Worm (Caenorhabditis elegans) whole organism, L4 larva: ENCODE results near the gene spp-21.

ENCODE experiments used
- F26F4.8 ChIP-seq: fragments of 200-800 bp; sonication (Bioruptor generic); conservative IDR thresholded peaks from 2 replicates; pipeline ENCODE4 v1.3.6; 2022; ENCODE audit warnings: missing genetic modification characterization, missing compliant biosample characterization
- R02D3.7 ChIP-seq: fragments of 150-350 bp; sonication (generic microtip); optimal IDR thresholded peaks from 3 replicates; lab custom pipeline; 2014; ENCODE audit warnings: missing biosample characterization, missing genetic modification characterization
- Y48G9A.11 ChIP-seq: fragments of 200-800 bp; sonication (Bioruptor generic); IDR thresholded peaks from 2 replicates; pipeline ENCODE4 v1.3.6; 2022; ENCODE audit warnings: missing genetic modification reagents, missing genetic modification characterization, missing compliant biosample characterization
- Y5F2A.4 ChIP-seq: fragments of 200-800 bp; sonication (Bioruptor generic); optimal IDR thresholded peaks from 2 replicates; lab custom pipeline; 2018; ENCODE audit warnings: mild to moderate bottlenecking, missing genetic modification characterization, missing compliant biosample characterization
- ZK337.2 ChIP-seq: fragments of 200-800 bp; sonication (Bioruptor generic); IDR thresholded peaks from 2 replicates; pipeline ENCODE4 v1.3.6; 2022; ENCODE audit warnings: missing genetic modification reagents, missing genetic modification characterization, missing compliant biosample characterization
- ZK546.5 ChIP-seq, 2 experiments: sonication (generic microtip); optimal IDR thresholded peaks; 2 replicates each; lab custom pipeline; 2017; ENCODE audit warnings: missing biosample characterization in 2 of 2, missing genetic modification characterization in 2 of 2
- aha-1 ChIP-seq: fragments of 150-350 bp; peaks from one replicate; lab custom pipeline; 2014; ENCODE audit warnings: missing biosample characterization, missing genetic modification characterization
- ceh-44 ChIP-seq: fragments of 200-800 bp; sonication (Bioruptor generic); IDR thresholded peaks from 2 replicates; pipeline ENCODE4 v1.3.6; 2022; ENCODE audit warnings: missing genetic modification reagents, missing genetic modification characterization, missing compliant biosample characterization
- ceh-62 ChIP-seq: sonication (generic microtip); optimal IDR thresholded peaks from 2 replicates; lab custom pipeline; 2017; ENCODE audit warnings: missing biosample characterization, missing genetic modification characterization
- dmd-9 ChIP-seq: fragments of 200-800 bp; sonication (Bioruptor generic); IDR thresholded peaks from 2 replicates; pipeline ENCODE4 v1.3.6; 2022; ENCODE audit warnings: missing genetic modification reagents, missing genetic modification characterization, missing compliant biosample characterization
- dpl-1 ChIP-seq: fragments of 150-350 bp; optimal IDR thresholded peaks from 2 replicates; lab custom pipeline; 2014; ENCODE audit warnings: missing biosample characterization, missing genetic modification reagents, missing genetic modification characterization
- dve-1 ChIP-seq: sonication (generic microtip); optimal IDR thresholded peaks from 2 replicates; lab custom pipeline; 2017; ENCODE audit warnings: antibody characterized with exemption, mild to moderate bottlenecking, missing genetic modification characterization, missing compliant biosample characterization; ENCODE audit not compliant: insufficient read depth
- gei-8 ChIP-seq: fragments of 200-800 bp; sonication (Bioruptor generic); optimal IDR thresholded peaks from 2 replicates; lab custom pipeline; 2018; ENCODE audit warnings: mild to moderate bottlenecking, missing genetic modification characterization, missing compliant biosample characterization
- hif-1 ChIP-seq, 2 experiments: sonication (generic microtip); optimal IDR thresholded peaks; 2 replicates each; lab custom pipeline; 2016 to 2017; ENCODE audit warnings: missing compliant biosample characterization in 2 of 2, missing genetic modification characterization in 2 of 2, missing genetic modification reagents in 2 of 2, missing genotype in 2 of 2, mild to moderate bottlenecking in 1 of 2
- hlh-11 ChIP-seq: fragments of 200-800 bp; sonication (Bioruptor generic); optimal IDR thresholded peaks from 2 replicates; lab custom pipeline; 2018; ENCODE audit warnings: mild to moderate bottlenecking, missing genetic modification characterization, missing compliant biosample characterization
- hlh-30 ChIP-seq: sonication (generic microtip); optimal IDR thresholded peaks from 2 replicates; lab custom pipeline; 2017; ENCODE audit warnings: antibody characterized with exemption, mild to moderate bottlenecking, missing genetic modification characterization, missing compliant biosample characterization; ENCODE audit not compliant: insufficient read depth
- hmg-1.1 ChIP-seq: fragments of 200-800 bp; sonication (Bioruptor generic); IDR thresholded peaks from 2 replicates; pipeline ENCODE4 v1.3.6; 2022; ENCODE audit warnings: missing genetic modification reagents, missing genetic modification characterization, missing compliant biosample characterization
- lin-15B ChIP-seq: fragments of 150-350 bp; sonication (generic microtip); optimal IDR thresholded peaks from 3 replicates; lab custom pipeline; 2014; ENCODE audit warnings: missing biosample characterization, missing genetic modification characterization
- lsy-2 ChIP-seq, 2 experiments: fragments of 150-350 bp in 1 of 2; sonication (generic microtip) in 1 of 2; optimal IDR thresholded peaks; 2 replicates each; lab custom pipeline; 2014 to 2017; ENCODE audit warnings: missing biosample characterization in 2 of 2, missing genetic modification characterization in 2 of 2
- madf-5 ChIP-seq, 2 experiments: fragments of 200-800 bp; sonication (Bioruptor generic); IDR thresholded peaks; 2 replicates each; pipeline ENCODE4 v1.3.6; 2022; ENCODE audit warnings: missing compliant biosample characterization in 2 of 2, missing genetic modification characterization in 2 of 2
- madf-9 ChIP-seq: fragments of 200-800 bp; sonication (Bioruptor generic); conservative IDR thresholded peaks from 2 replicates; pipeline ENCODE4 v1.3.6; 2022; ENCODE audit warnings: missing genetic modification reagents, missing genetic modification characterization, missing compliant biosample characterization
- mdl-1 ChIP-seq, 2 experiments: fragments of 150-350 bp in 1 of 2; sonication (generic microtip) in 1 of 2; optimal IDR thresholded peaks; 2 replicates each; lab custom pipeline; 2014 to 2017; ENCODE audit warnings: missing biosample characterization in 2 of 2, missing genetic modification characterization in 2 of 2
- mep-1 ChIP-seq: fragments of 150-350 bp; sonication (generic microtip); optimal IDR thresholded peaks from 3 replicates; lab custom pipeline; 2014; ENCODE audit warnings: missing biosample characterization, missing genetic modification characterization
- mes-2 ChIP-seq: sonication (generic microtip); optimal IDR thresholded peaks from 2 replicates; lab custom pipeline; 2016; ENCODE audit warnings: missing genotype, mild to moderate bottlenecking, missing genetic modification characterization, missing compliant biosample characterization; ENCODE audit not compliant: poor library complexity, severe bottlenecking
- mxl-2 ChIP-seq: fragments of 200-800 bp; sonication (Bioruptor generic); conservative IDR thresholded peaks from 2 replicates; pipeline ENCODE4 v1.3.6; 2022; ENCODE audit warnings: missing genetic modification reagents, missing genetic modification characterization, missing compliant biosample characterization
- mxl-3 ChIP-seq: fragments of 200-800 bp; sonication (Bioruptor generic); optimal IDR thresholded peaks from 2 replicates; lab custom pipeline; 2018; ENCODE audit warnings: mild to moderate bottlenecking, missing genetic modification characterization, missing compliant biosample characterization
- nhr-10 ChIP-seq: fragments of 150-350 bp; optimal IDR thresholded peaks from 2 replicates; lab custom pipeline; 2014; ENCODE audit warnings: missing biosample characterization, missing genetic modification characterization
- nhr-11 ChIP-seq: fragments of 150-350 bp; optimal IDR thresholded peaks from 2 replicates; lab custom pipeline; 2014; ENCODE audit warnings: missing biosample characterization, missing genetic modification characterization
- nhr-237 ChIP-seq: sonication (generic microtip); optimal IDR thresholded peaks from 2 replicates; lab custom pipeline; 2017; ENCODE audit warnings: missing biosample characterization, missing genetic modification characterization
- nhr-28 ChIP-seq: fragments of 150-350 bp; optimal IDR thresholded peaks from 2 replicates; lab custom pipeline; 2014; ENCODE audit warnings: missing biosample characterization, missing genetic modification characterization
- nhr-48 ChIP-seq: sonication (generic microtip); optimal IDR thresholded peaks from 2 replicates; lab custom pipeline; 2016; ENCODE audit warnings: mild to moderate bottlenecking, missing genetic modification characterization, missing compliant biosample characterization
- nhr-77 ChIP-seq: fragments of 150-350 bp; optimal IDR thresholded peaks from 2 replicates; lab custom pipeline; 2014; ENCODE audit warnings: missing biosample characterization, missing genetic modification characterization
- pha-4 ChIP-seq, 2 experiments: fragments of 150-350 bp in 1 of 2; fragments of 200-800 bp in 1 of 2; sonication (Bioruptor generic) in 1 of 2; IDR thresholded peaks in 1 of 2; optimal IDR thresholded peaks in 1 of 2; 2 replicates each; pipeline versions ENCODE4 v1.3.6 to Lab custom; 2014 to 2022; ENCODE audit warnings: missing genetic modification characterization in 2 of 2, missing genetic modification reagents in 2 of 2, missing biosample characterization in 1 of 2, missing compliant biosample characterization in 1 of 2
- rbr-2 ChIP-seq: sonication (generic microtip); optimal IDR thresholded peaks from 2 replicates; lab custom pipeline; 2016; ENCODE audit warnings: missing genotype, missing genetic modification characterization, missing compliant biosample characterization
- saeg-2 ChIP-seq: fragments of 200-800 bp; sonication (Bioruptor generic); IDR thresholded peaks from 2 replicates; pipeline ENCODE4 v1.3.6; 2022; ENCODE audit warnings: missing genetic modification reagents, missing genetic modification characterization, missing compliant biosample characterization
- set-16 ChIP-seq: fragments of 200-800 bp; sonication (Bioruptor generic); IDR thresholded peaks from 2 replicates; pipeline ENCODE4 v1.3.6; 2022; ENCODE audit warnings: missing genetic modification reagents, missing genetic modification characterization, missing compliant biosample characterization
- snpc-1.2 ChIP-seq: fragments of 200-800 bp; sonication (Bioruptor generic); IDR thresholded peaks from 2 replicates; pipeline ENCODE4 v1.3.6; 2022; ENCODE audit warnings: missing genetic modification reagents, missing genetic modification characterization, missing compliant biosample characterization
- spr-1 ChIP-seq: sonication (generic microtip); optimal IDR thresholded peaks from 2 replicates; lab custom pipeline; 2016; ENCODE audit warnings: mild to moderate bottlenecking, missing genetic modification characterization, missing compliant biosample characterization
- tra-1 ChIP-seq: fragments of 200-800 bp; sonication (Bioruptor generic); IDR thresholded peaks from 2 replicates; pipeline ENCODE4 v1.3.6; 2022; ENCODE audit warnings: missing genetic modification reagents, missing genetic modification characterization, missing compliant biosample characterization
- unc-62 ChIP-seq, 3 experiments: fragments of 150-350 bp in 1 of 3; sonication (generic microtip); optimal IDR thresholded peaks in 2 of 3; peaks in 1 of 3; 1 replicate in 1 of 3; 2 replicates in 2 of 3; lab custom pipeline; 2014 to 2017; ENCODE audit warnings: missing biosample characterization in 3 of 3, missing genetic modification characterization in 3 of 3, missing genetic modification reagents in 3 of 3, missing genotype in 1 of 3
- vab-7 ChIP-seq: fragments of 200-800 bp; sonication (Bioruptor generic); IDR thresholded peaks from 2 replicates; pipeline ENCODE4 v1.3.6; 2022; ENCODE audit warnings: missing genetic modification reagents, missing genetic modification characterization, missing compliant biosample characterization
- zag-1 ChIP-seq: fragments of 150-350 bp; optimal IDR thresholded peaks from 2 replicates; lab custom pipeline; 2014; ENCODE audit warnings: missing biosample characterization, missing genetic modification characterization
- zfp-3 ChIP-seq: fragments of 200-800 bp; sonication (Bioruptor generic); conservative IDR thresholded peaks from 2 replicates; pipeline ENCODE4 v1.3.6; 2022; ENCODE audit warnings: missing genetic modification reagents, missing genetic modification characterization, missing compliant biosample characterization
- ztf-11 ChIP-seq: fragments of 150-350 bp; optimal IDR thresholded peaks from 2 replicates; lab custom pipeline; 2014; ENCODE audit warnings: missing biosample characterization, missing genetic modification characterization
- ztf-7 ChIP-seq: fragments of 150-350 bp; optimal IDR thresholded peaks from 2 replicates; lab custom pipeline; 2014; ENCODE audit warnings: missing biosample characterization, missing genetic modification characterization

The spp-21 gene

ce11 chrX:11469600-11469999, 20.3 kb upstream of the spp-21 start (continued):
- TF ChIP-seq F26F4.8: no peak
- TF ChIP-seq mes-2 (tag; lab: Kevin White, UChicago): peak; percentile 16
- TF ChIP-seq ztf-11 (tag; lab: Kevin White, UChicago): no peak
- peak; percentile 67 for TF ChIP-seq nhr-28 (tag; lab: Kevin White, UChicago)

- no peak for TF ChIP-seq madf-5 (GFP tag; IDR thresholded peaks at IDR 0.05; lab: Robert Waterston, UW)
- no peak for TF ChIP-seq lsy-2 (tag; optimal IDR thresholded peaks at IDR 0.05; lab: Kevin White, UChicago)
- no peak for TF ChIP-seq Y5F2A.4
- TF ChIP-seq pha-4 (GFP tag; IDR thresholded peaks at IDR 0.05; lab: Robert Waterston, UW): no peak
- TF ChIP-seq pha-4 (tag; optimal IDR thresholded peaks at IDR 0.05; lab: Kevin White, UChicago): peak; percentile 10
- peak; percentile 9 for TF ChIP-seq dve-1 (tag; lab: Kevin White, UChicago)
- TF ChIP-seq vab-7 (GFP tag; lab: Robert Waterston, UW): no peak
- no peak for TF ChIP-seq Y48G9A.11
- TF ChIP-seq lin-15B (tag; lab: Kevin White, UChicago): no peak
- TF ChIP-seq dmd-9 (GFP tag; lab: Robert Waterston, UW): no peak
- no peak for TF ChIP-seq saeg-2 (GFP tag; lab: Robert Waterston, UW)
- no peak for TF ChIP-seq unc-62 (GFP tag; optimal IDR thresholded peaks at IDR 0.05 in 1 of 2; lab: Kevin White, UChicago)
- no peak for TF ChIP-seq unc-62 (tag; optimal IDR thresholded peaks at IDR 0.05; lab: Kevin White, UChicago)
- no peak for TF ChIP-seq gei-8 (GFP tag; lab: Kevin White, UChicago)
- no peak for TF ChIP-seq zfp-3 (GFP tag; lab: Robert Waterston, UW)
- no peak for TF ChIP-seq ZK546.5 (tag; optimal IDR thresholded peaks at IDR 0.05; lab: Kevin White, UChicago)
- TF ChIP-seq hlh-30 (tag; lab: Kevin White, UChicago): peak; percentile 43
- TF ChIP-seq nhr-11 (tag; lab: Kevin White, UChicago): no peak
- no peak for TF ChIP-seq ceh-62 (tag; lab: Kevin White, UChicago)
- TF ChIP-seq R02D3.7: no peak
Measured at ce11 chrX:11471409-11471808, 18.5 kb upstream of the spp-21 start.

ce11 chrX:11471893-11472292, 18.0 kb upstream of the spp-21 start:
- TF ChIP-seq nhr-77 (tag; lab: Kevin White, UChicago) (peak; percentile 12), Y48G9A.11 (no peak), spr-1 (tag; lab: Kevin White, UChicago) (no peak), nhr-48 (peak; percentile 28), madf-9 (GFP tag; lab: Robert Waterston, UW) (peak; percentile 76; the same call in 1 of the 2 replicates), mep-1 (tag; lab: Kevin White, UChicago) (peak; percentile 89), mxl-3 (GFP tag; lab: Kevin White, UChicago) (peak; percentile 75), set-16 (GFP tag; lab: Robert Waterston, UW) (peak; percentile 40), hmg-1.1 (GFP tag; lab: Robert Waterston, UW) (peak; percentile 74; the same call in 1 of the 2 replicates), nhr-237 (tag; lab: Kevin White, UChicago) (no peak), mxl-2 (GFP tag; lab: Robert Waterston, UW) (no peak), rbr-2 (tag; lab: Kevin White, UChicago) (peak; percentile 65), hif-1 (tag; optimal IDR thresholded peaks at IDR 0.05; lab: Kevin White, UChicago) (peak in 1 of 2 experiments; percentile 86), nhr-11 (tag; lab: Kevin White, UChicago) (peak; percentile 94), zfp-3 (GFP tag; lab: Robert Waterston, UW) (no peak), nhr-28 (tag; lab: Kevin White, UChicago) (peak; percentile 82), nhr-10 (tag; lab: Kevin White, UChicago) (peak; percentile 20), hlh-11 (tag; lab: Kevin White, UChicago) (peak; percentile 89), tra-1 (peak; percentile 66; the same call in 1 of the 2 replicates), F26F4.8 (no peak), ceh-44 (no peak), vab-7 (GFP tag; lab: Robert Waterston, UW) (no peak; the same call in 1 of the 2 replicates), zag-1 (tag; lab: Kevin White, UChicago) (no peak), dve-1 (tag; lab: Kevin White, UChicago) (peak; percentile 67), snpc-1.2 (GFP tag; lab: Robert Waterston, UW) (peak; percentile 45; the same call in 1 of the 2 replicates), aha-1 (tag; lab: Kevin White, UChicago) (peak; percentile 96), mdl-1 (tag; optimal IDR thresholded peaks at IDR 0.05; lab: Kevin White, UChicago) (peak in 1 of 2 experiments; percentile 90), lsy-2 (tag; optimal IDR thresholded peaks at IDR 0.05; lab: Kevin White, UChicago) (peak; percentile 72 to 81), ztf-7 (tag; lab: Kevin White, UChicago) (no peak), dpl-1 (GFP tag; lab: Kevin White, UChicago) (peak; percentile 54), ZK337.2 (GFP tag; lab: Robert Waterston, UW) (no peak)
